Fruit fly (Drosophila melanogaster): ENCODE measurements around the gene mtTFB2.

mtTFB2 gene

DNA sequence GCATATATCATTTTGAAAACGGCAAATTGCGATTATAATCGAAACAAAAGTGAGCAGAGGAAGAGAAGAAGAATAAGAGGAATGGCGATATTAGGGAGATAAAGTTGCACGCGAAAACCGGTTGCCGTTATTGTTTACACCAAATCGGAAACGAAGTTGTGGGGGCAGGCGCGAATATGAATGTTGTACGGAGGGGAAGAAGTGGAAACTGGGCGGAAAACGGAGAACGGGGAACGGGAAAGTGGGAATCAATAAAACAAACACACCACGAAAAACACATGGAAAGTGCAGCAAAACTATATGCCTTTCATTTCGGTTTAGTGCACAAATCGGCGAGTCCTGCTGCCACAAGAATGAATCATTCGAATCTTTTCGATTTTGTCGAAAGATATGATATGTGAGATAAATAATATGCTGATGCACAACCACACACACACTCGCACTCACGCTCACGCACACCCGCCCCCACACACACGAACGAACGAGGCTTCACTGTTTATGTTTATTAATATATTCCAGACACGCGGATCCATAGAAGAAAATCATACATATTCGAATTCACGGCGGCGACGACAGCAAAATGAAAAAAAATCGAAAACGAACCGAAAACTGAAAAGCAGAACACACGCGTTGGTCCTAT, 3.2 kb upstream of the mtTFB2 start:
- TF ChIP-seq insv (optimal IDR thresholded peaks at IDR 0.05) (no peak), ttk (optimal IDR thresholded peaks at IDR 0.05) (no peak), Sin3A (optimal IDR thresholded peaks at IDR 0.05) (no peak), Myc (optimal IDR thresholded peaks at IDR 0.05) (no peak), psq (optimal IDR thresholded peaks at IDR 0.05) (no peak), h (optimal IDR thresholded peaks at IDR 0.05) (no peak)

DNA sequence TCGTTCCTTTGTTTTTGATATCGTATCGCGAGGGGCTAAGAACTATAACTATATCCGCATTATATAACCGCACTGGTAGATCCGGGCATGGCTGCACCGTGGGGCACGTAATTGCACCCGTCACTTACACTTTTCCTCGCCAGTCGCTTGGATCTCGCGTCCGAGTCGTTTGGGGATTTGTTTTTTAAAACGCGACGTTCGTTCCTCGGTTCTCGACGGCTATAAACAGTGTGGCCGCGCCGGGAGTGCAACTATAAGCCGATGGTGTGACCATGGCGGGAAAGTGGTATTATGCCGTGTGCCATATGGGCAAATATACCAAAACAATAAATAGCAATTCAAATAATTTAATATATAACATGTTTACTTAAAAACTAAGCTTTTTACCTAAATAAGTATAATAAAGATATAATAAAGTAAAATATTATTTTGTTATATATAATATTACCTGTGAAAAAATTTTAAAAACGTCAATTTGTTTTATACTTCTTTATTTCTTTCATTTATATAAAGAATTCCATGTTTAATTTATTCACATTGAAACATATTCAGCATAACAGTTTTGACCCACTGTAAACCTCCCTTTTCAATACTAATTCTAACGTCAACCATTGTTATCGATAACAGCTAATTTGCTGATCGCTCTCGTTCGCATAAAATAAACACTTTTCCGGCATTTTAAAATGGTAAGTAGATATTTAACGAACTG, 2.6 kb upstream of the mtTFB2 start, which contains the start of the genes Mical and CG3909:
Mical (minus strand) TSS at position 232 of the 709 bp plus-strand sequence.
CG3909 (plus strand) TSS at position 607 of the 709 bp plus-strand sequence.
- TF ChIP-seq h (optimal IDR thresholded peaks at IDR 0.05) (no peak), psq (optimal IDR thresholded peaks at IDR 0.05) (no peak), insv (optimal IDR thresholded peaks at IDR 0.05) (no peak), ttk (optimal IDR thresholded peaks at IDR 0.05) (no peak), Myc (optimal IDR thresholded peaks at IDR 0.05) (no peak), Sin3A (optimal IDR thresholded peaks at IDR 0.05) (no peak)

DNA sequence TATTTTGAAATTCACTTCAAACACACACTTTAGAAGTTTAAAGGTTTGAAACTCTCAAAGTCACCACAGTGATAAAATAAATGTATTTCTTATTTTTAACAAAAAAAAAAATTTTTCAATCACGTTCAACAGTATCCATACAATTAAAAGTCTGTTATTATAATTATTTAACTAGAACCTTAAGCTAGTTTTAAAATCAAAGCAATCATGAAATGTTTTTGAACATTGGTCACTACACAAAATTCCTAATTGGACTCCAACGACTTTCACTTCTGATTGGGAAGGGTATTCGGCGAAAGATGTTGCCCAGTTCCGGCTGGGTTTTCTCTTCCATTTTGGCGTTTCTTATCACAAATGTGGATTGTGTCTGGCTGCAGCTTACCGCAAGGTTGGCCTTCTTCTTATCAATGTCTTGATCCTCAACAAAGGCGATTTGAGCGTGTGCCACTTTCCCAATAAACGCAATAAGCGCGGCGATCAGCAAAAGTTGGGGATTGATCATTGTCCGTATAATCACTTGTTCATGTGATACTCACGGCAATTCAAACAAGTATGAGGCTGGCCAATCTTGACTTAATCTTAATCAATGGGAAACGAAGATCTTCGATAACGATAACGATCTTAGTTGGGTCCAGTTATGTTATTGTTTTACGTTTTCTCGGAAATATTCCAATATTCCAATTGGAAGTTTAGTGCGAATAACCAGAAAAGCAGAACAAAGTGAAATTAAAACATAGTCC, 2.8 kb downstream of the mtTFB2 start:
- TF ChIP-seq psq (optimal IDR thresholded peaks at IDR 0.05) (no peak), insv (optimal IDR thresholded peaks at IDR 0.05) (no peak), Myc (optimal IDR thresholded peaks at IDR 0.05) (no peak), Sin3A (optimal IDR thresholded peaks at IDR 0.05) (no peak), ttk (optimal IDR thresholded peaks at IDR 0.05) (no peak), h (optimal IDR thresholded peaks at IDR 0.05) (no peak)

DNA sequence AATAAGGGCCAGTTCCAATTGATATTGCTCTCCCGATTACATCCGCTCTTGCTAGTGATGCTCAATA, 3.2 kb downstream of the mtTFB2 start, which contains the start of gene CG12811:
CG12811 (minus strand) TSS at position 23 of the 67 bp plus-strand sequence.
- no peak for TF ChIP-seq ttk (optimal IDR thresholded peaks at IDR 0.05)
- TF ChIP-seq Sin3A (optimal IDR thresholded peaks at IDR 0.05): no peak

DNA sequence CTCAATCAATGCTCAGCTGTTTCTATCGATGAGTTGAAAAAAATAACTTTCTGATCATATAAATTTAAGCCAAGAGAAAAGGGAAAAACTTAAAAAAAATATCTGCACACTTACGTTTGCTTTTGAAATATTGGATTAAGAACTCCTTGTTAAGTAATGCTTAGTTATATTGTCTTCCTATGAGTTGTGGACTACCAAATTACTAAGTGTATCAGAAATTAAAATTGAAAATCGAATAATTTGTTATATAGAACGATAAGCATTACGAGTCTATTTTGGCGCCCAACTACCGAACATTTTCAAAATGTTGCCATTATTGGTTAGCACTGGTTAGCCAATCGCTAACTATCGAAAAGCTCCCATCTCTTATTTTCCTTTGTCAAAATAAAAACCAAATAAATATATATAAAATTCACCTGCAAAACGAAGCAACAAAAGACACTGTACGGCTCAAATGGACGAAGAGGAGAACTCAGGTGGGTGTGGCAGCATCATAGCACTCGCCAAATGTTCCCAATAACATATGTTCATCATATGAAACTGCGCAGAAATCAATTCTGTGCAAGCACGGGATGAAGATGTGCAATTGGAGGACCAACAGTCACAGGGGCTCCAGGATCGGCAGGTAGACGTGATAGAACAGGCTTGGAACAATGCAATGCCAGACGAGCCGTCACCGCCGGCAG, 3.6 kb downstream of the mtTFB2 start, which contains the start of gene ohgt:
ohgt (plus strand) TSS at position 358 of the 686 bp plus-strand sequence.
- TF ChIP-seq Sin3A (optimal IDR thresholded peaks at IDR 0.05) (no peak), ttk (optimal IDR thresholded peaks at IDR 0.05) (no peak), Myc (optimal IDR thresholded peaks at IDR 0.05) (no peak), psq (optimal IDR thresholded peaks at IDR 0.05) (no peak), insv (optimal IDR thresholded peaks at IDR 0.05) (no peak), h (optimal IDR thresholded peaks at IDR 0.05) (no peak)

DNA sequence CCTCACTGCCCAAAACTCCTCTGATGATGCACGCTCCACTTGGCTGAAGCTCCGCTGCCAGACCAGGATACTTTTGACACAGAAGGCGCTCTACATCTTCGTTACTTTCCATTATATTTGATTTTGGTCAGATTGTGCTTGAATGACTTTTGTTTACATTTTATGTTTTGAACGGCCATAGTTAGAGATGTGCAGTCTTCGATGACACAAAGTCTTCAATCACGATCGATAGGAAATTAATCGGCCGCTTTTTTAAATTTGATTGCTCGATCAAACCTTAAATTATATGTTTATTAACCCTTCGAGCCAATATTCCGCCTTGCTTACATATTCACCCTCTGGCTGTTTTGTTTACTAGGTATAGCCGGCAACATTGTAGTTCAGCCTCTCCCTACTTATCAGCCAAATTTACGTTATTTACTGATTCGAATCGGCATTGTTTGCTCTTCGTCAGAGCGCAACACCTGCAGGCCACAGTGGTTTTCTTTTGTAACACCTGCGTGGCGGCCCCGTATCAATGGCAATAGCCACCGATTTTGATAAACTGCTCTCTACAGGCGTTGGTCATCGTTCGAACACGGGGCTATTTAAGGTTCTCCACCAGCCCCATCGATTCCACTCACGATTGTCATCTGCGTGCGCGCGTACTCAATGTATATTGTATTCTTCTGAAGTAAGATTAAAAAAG, 7.5 kb downstream of the mtTFB2 start, which contains the start of the genes Fancl and Npc2e:
Fancl (minus strand) TSS at position 175 of the 688 bp plus-strand sequence.
Npc2e (plus strand) TSS at position 638 of the 688 bp plus-strand sequence.
- TF ChIP-seq insv (optimal IDR thresholded peaks at IDR 0.05) (no peak), Myc (optimal IDR thresholded peaks at IDR 0.05) (no peak), psq (optimal IDR thresholded peaks at IDR 0.05) (no peak), Sin3A (optimal IDR thresholded peaks at IDR 0.05) (no peak), ttk (optimal IDR thresholded peaks at IDR 0.05) (no peak), h (optimal IDR thresholded peaks at IDR 0.05) (no peak)

DNA sequence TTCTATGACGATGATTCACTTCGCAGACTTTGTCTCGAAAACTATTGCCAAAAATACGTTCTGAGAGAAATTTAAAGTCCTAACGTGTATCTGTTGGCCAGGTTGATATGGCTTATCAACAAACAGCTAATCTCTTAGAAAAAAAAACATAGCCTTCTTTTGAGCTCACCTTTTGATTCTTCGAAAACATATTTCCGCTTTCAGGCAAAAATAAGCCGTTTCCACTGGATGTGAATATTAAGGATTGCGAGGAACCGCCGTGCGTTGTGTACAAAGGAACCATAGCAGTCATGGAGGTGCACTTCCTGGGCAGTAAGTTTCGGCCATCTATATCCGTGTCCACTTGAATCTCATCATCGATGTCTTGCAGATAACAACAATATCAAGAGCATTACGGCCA, 8.2 kb downstream of the mtTFB2 start:
- TF ChIP-seq h (optimal IDR thresholded peaks at IDR 0.05): no peak
- no peak for TF ChIP-seq psq (optimal IDR thresholded peaks at IDR 0.05)
- no peak for TF ChIP-seq insv (optimal IDR thresholded peaks at IDR 0.05)
- no peak for TF ChIP-seq Myc (optimal IDR thresholded peaks at IDR 0.05)
- no peak for TF ChIP-seq ttk (optimal IDR thresholded peaks at IDR 0.05)
- TF ChIP-seq Sin3A (optimal IDR thresholded peaks at IDR 0.05): no peak

DNA sequence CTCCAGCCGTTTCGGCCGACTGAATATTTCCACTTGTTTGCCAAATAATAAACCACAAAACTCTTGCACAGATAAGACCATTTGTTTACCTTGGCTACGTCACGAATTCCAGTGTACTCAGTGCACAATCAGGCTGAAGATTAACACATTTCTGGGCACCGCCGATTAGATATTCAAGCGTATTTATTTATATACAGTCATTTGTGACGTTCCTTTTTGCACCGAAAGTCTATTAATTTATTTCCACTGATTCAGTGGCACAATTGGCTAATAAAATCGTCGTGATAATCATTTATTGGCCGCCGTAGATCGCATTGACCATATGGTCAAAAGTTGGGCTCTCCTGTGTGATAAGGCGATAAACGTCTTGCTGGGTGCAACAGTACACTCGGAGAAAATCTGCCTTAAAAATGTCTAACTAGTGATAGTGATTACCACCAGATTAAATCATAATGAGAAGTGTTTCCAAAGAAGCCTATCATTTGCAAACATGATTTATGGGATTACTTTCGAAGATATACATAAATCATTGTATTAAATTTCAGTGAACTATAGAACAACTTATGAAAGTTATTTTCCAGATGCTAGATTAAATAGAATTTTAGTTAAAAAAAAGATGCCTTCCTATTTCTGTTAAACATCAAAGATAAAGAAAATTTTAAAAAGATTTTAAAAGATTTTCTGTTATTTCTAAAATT, 9.1 kb downstream of the mtTFB2 start:
- TF ChIP-seq ttk (optimal IDR thresholded peaks at IDR 0.05) (no peak), insv (optimal IDR thresholded peaks at IDR 0.05) (no peak), h (optimal IDR thresholded peaks at IDR 0.05) (no peak), psq (optimal IDR thresholded peaks at IDR 0.05) (no peak), Myc (optimal IDR thresholded peaks at IDR 0.05) (no peak), Sin3A (optimal IDR thresholded peaks at IDR 0.05) (no peak)

DNA sequence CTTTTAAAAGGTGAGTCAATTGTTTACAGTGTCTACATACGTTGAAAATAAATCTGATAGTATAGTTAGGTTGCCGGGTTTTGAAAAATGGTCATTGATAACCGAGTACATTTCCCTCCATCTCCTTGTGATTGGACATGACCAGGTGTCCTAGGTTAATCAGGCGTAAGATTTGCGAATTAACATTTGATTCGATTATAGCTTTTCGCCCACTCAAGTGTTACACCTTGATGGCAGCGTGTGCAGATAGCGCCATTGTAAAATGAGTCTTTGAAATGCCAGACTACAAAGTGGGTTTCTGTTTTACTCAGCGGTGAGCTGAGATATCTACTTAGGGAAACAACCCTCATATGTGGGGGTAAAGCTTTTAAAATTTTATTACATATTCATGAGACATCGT, 9.6 kb downstream of the mtTFB2 start:
- TF ChIP-seq Sin3A (optimal IDR thresholded peaks at IDR 0.05) (no peak), h (optimal IDR thresholded peaks at IDR 0.05) (no peak), insv (optimal IDR thresholded peaks at IDR 0.05) (no peak), ttk (optimal IDR thresholded peaks at IDR 0.05) (no peak), Myc (optimal IDR thresholded peaks at IDR 0.05) (no peak), psq (optimal IDR thresholded peaks at IDR 0.05) (no peak)

DNA sequence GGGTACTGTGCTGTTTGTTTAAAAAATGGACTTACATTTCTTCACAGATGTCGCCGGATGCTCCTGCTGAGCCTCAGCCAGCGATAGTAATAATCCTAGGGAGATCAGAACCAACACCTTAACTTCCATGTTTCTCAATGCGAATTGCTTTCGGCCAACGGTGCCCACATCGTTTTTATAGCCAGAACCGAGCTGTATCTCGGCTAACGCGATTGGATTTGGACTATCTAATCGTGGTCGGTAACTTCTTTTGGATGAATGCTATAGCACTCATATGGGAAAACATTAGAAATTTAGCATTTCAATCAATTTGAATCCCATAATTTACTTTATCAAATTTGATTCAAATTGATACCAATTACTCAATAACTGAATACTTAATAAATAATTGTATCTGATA, 10.6 kb downstream of the mtTFB2 start, which contains the start of gene Npc2d:
Npc2d (minus strand) TSS at position 133 of the 400 bp plus-strand sequence.
- TF ChIP-seq ttk (optimal IDR thresholded peaks at IDR 0.05) (no peak), insv (optimal IDR thresholded peaks at IDR 0.05) (no peak), psq (optimal IDR thresholded peaks at IDR 0.05) (no peak), Sin3A (optimal IDR thresholded peaks at IDR 0.05) (no peak)

DNA sequence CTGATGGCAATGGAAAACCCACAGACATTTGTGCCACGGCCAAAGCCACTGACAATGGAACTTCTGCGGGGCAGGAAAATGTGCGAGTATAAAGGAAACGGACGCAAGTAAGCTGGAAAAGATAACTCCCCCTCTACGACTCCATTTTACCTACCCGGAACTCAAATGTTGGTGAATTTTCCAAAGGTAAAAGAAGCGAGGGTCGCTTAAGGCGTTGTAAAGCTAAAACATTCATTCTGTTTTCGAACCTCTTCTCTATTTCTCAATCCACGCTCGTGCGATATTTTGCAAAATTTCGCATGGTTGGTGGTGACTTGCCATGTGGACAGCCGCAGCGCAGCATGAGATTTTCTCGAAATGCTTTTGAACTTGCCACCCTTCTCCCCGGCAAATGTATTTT, 11.3 kb downstream of the mtTFB2 start:
- TF ChIP-seq Sin3A (optimal IDR thresholded peaks at IDR 0.05) (no peak), ttk (optimal IDR thresholded peaks at IDR 0.05) (no peak), psq (optimal IDR thresholded peaks at IDR 0.05) (no peak), h (optimal IDR thresholded peaks at IDR 0.05) (no peak), insv (optimal IDR thresholded peaks at IDR 0.05) (no peak), Myc (optimal IDR thresholded peaks at IDR 0.05) (no peak)
